Fruit fly (Drosophila melanogaster) whole organism, adult: Measurements from ENCODE around the gene brm.

Source experiments
- CG11617 ChIP-seq: fragments of 200-800 bp; sonication (Bioruptor generic); optimal IDR thresholded peaks from 2 replicates; lab custom pipeline; 2017; ENCODE audit warnings: mild to moderate bottlenecking, missing biosample characterization, missing genetic modification reagents, missing genetic modification characterization
- CG12768 ChIP-seq: fragments of 200-800 bp; sonication (Bioruptor generic); optimal IDR thresholded peaks from 2 replicates; lab custom pipeline; 2017; ENCODE audit warnings: missing biosample characterization, missing genetic modification characterization, mild to moderate bottlenecking, moderate library complexity, missing genetic modification reagents
- CG14711 ChIP-seq: fragments of 200-800 bp; sonication (Bioruptor generic); optimal IDR thresholded peaks from 2 replicates; lab custom pipeline; 2018; ENCODE audit warnings: missing biosample characterization, mild to moderate bottlenecking, missing genetic modification characterization, moderate library complexity
- CG1620 ChIP-seq: fragments of 200-800 bp; sonication (Bioruptor generic); optimal IDR thresholded peaks from 2 replicates; lab custom pipeline; 2016; ENCODE audit warnings: missing biosample characterization, missing genetic modification characterization
- CG33017 ChIP-seq: fragments of 200-800 bp; sonication (Bioruptor generic); optimal IDR thresholded peaks from 2 replicates; lab custom pipeline; 2018; ENCODE audit warnings: missing biosample characterization, mild to moderate bottlenecking, missing genetic modification characterization, moderate library complexity
- CG5204 ChIP-seq: fragments of 200-800 bp; sonication (Bioruptor generic); optimal IDR thresholded peaks from 2 replicates; lab custom pipeline; 2016; ENCODE audit warnings: missing biosample characterization, missing genetic modification characterization
- CG7045 ChIP-seq: fragments of 200-800 bp; sonication (Bioruptor generic); optimal IDR thresholded peaks from 2 replicates; lab custom pipeline; 2017; ENCODE audit warnings: missing biosample characterization, mild to moderate bottlenecking, missing genetic modification characterization
- CG7101 ChIP-seq: fragments of 200-800 bp; sonication (Bioruptor generic); optimal IDR thresholded peaks from 2 replicates; lab custom pipeline; 2018; ENCODE audit warnings: missing biosample characterization, mild to moderate bottlenecking, missing genetic modification characterization, moderate library complexity
- Clk ChIP-seq: fragments of 200-800 bp; sonication (Bioruptor generic); optimal IDR thresholded peaks from 2 replicates; lab custom pipeline; 2017; ENCODE audit warnings: missing biosample characterization, missing genetic modification characterization
- Crg-1 ChIP-seq: fragments of 200-800 bp; sonication (Bioruptor generic); optimal IDR thresholded peaks from 2 replicates; lab custom pipeline; 2016; ENCODE audit warnings: missing biosample characterization, missing genetic modification characterization
- Hr96 ChIP-seq: fragments of 200-800 bp; sonication (Bioruptor generic); optimal IDR thresholded peaks from 2 replicates; lab custom pipeline; 2016; ENCODE audit warnings: missing biosample characterization, missing genetic modification characterization
- Mnt ChIP-seq: fragments of 200-800 bp; sonication (Bioruptor generic); optimal IDR thresholded peaks from 2 replicates; lab custom pipeline; 2016; ENCODE audit warnings: missing biosample characterization, mild to moderate bottlenecking, missing genetic modification characterization
- bab1 ChIP-seq: fragments of 200-800 bp; sonication (Bioruptor generic); optimal IDR thresholded peaks from 3 replicates; lab custom pipeline; 2019; ENCODE audit warnings: missing biosample characterization, mild to moderate bottlenecking, missing genetic modification characterization, moderate library complexity
- cic ChIP-seq: fragments of 200-800 bp; sonication (Bioruptor generic); optimal IDR thresholded peaks from 2 replicates; lab custom pipeline; 2017; ENCODE audit warnings: missing biosample characterization, mild to moderate bottlenecking, missing genetic modification characterization, moderate library complexity
- cnc ChIP-seq, 2 experiments: fragments of >200 bp; optimal IDR thresholded peaks; 2 replicates each; lab custom pipeline; 2017
- kay ChIP-seq: fragments of 200-800 bp; sonication (Bioruptor generic); peaks from one replicate; lab custom pipeline; 2016; ENCODE audit warnings: missing biosample characterization, missing genetic modification characterization, borderline replicate concordance
- ovo ChIP-seq: fragments of 200-800 bp; sonication (Bioruptor generic); optimal IDR thresholded peaks from 2 replicates; lab custom pipeline; 2016; ENCODE audit warnings: missing biosample characterization, missing genetic modification characterization
- pad ChIP-seq: fragments of 200-800 bp; sonication (Bioruptor generic); optimal IDR thresholded peaks from 3 replicates; lab custom pipeline; 2017; ENCODE audit warnings: missing biosample characterization, missing genetic modification characterization, mild to moderate bottlenecking, moderate library complexity, missing genetic modification reagents
- tj ChIP-seq: fragments of 200-800 bp; sonication (Bioruptor generic); optimal IDR thresholded peaks from 3 replicates; lab custom pipeline; 2017; ENCODE audit warnings: missing biosample characterization, mild to moderate bottlenecking, missing genetic modification characterization, moderate library complexity
- toe ChIP-seq: fragments of 200-800 bp; sonication (Bioruptor generic); optimal IDR thresholded peaks from 2 replicates; lab custom pipeline; 2016; ENCODE audit warnings: missing biosample characterization, missing genetic modification characterization

brm gene

dm6 chr3L:16017528-16018250, 35.0 kb upstream of the brm start:
- TF ChIP-seq Crg-1 (GFP tag; lab: Kevin White, UChicago): no peak
- no peak for TF ChIP-seq Clk (GFP tag; lab: Kevin White, UChicago)
- TF ChIP-seq Hr96 (GFP tag; lab: Kevin White, UChicago): no peak
- TF ChIP-seq CG11617 (GFP tag; lab: Kevin White, UChicago): no peak
- TF ChIP-seq tj: no peak
- no peak for TF ChIP-seq CG1620 (GFP tag; lab: Kevin White, UChicago)
- no peak for TF ChIP-seq toe (GFP tag; lab: Kevin White, UChicago)
- TF ChIP-seq cic (GFP tag; lab: Kevin White, UChicago): no peak
- no peak for TF ChIP-seq CG7045 (GFP tag; lab: Kevin White, UChicago)
- TF ChIP-seq CG14711 (tag; lab: Kevin White, UChicago): no peak
- no peak for TF ChIP-seq ovo (GFP tag; lab: Kevin White, UChicago)
- TF ChIP-seq kay (GFP tag; lab: Kevin White, UChicago): no peak
- TF ChIP-seq pad: no peak
- TF ChIP-seq bab1 (GFP tag; lab: Kevin White, UChicago): no peak
- no peak for TF ChIP-seq CG33017

DNA sequence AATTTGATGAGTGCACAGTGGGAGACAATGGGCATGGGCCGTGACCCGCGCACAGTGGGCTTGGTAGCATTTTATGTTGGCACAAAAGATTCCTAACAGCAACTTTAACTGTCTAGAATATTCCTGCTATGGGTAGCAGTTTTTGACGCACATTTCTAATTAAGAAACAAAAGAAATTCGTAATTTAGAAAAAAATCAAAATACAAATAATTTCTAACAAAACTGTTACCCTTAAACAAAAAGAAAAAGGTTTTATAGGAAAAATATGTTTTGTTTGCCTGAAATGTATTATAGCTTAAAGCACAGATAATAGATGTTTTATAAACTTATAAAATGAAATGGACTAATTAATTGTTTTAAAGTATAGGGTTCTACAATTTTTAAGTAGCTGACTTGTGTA, 34.2 kb upstream of the brm start:
- TF ChIP-seq CG11617 (GFP tag; lab: Kevin White, UChicago): no peak
- no peak for TF ChIP-seq CG14711 (tag; lab: Kevin White, UChicago)
- no peak for TF ChIP-seq tj

DNA sequence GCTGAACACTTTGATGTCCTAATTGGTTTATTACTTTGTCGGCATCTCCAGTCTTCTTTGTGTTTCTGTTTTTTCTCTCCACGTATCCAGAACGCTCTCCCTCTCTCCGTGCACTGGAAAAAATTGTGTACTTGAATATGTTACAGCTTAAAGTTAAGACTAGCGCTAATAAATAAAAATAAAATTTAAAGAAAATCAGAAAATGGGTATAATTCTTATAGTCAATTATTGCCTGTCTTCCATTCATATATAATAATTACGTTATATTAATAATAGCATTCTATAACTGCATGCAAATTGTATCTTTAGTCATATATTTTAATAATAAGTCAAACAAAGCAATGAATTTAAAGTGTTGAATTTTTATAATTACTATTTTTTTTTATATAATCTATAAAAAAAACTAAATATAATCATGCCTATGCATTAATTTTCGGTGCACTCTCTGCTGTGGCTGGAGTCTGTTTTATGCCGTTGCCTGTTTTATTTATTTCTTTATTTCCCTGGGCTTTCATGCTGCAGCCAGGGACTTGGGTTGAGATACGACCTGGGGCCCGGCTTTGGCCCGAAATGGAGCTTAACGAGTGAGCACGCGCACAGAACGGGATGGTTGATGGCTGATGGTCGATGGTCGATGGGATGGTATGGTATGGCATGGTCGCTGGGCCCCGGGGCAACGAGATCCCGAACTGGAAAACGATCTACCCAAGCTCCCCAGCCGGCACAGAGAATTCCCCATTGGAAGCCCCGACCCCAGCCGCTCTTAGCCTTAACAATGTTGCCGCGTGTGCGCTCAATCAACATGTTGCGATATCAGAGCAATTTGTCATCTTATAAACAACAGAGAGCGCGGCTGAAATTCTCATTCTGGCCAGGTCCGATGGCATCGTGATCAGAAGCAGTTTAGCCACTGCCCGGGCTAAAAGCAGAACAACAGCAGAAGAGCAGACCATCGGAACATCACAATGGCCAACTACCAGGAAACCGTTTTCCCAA, 33.4 kb upstream of the brm start:
- TF ChIP-seq pad: no peak
- no peak for TF ChIP-seq Hr96 (GFP tag; lab: Kevin White, UChicago)
- no peak for TF ChIP-seq CG7101 (tag; lab: Kevin White, UChicago)
- TF ChIP-seq Mnt (GFP tag; lab: Kevin White, UChicago): no peak
- TF ChIP-seq cnc (optimal IDR thresholded peaks at IDR 0.05; lab: Kevin White, UChicago): no peak
- TF ChIP-seq CG33017: no peak
- TF ChIP-seq Clk (GFP tag; lab: Kevin White, UChicago): no peak
- no peak for TF ChIP-seq toe (GFP tag; lab: Kevin White, UChicago)
- TF ChIP-seq CG11617 (GFP tag; lab: Kevin White, UChicago): no peak
- TF ChIP-seq CG7045 (GFP tag; lab: Kevin White, UChicago): no peak
- no peak for TF ChIP-seq Crg-1 (GFP tag; lab: Kevin White, UChicago)
- no peak for TF ChIP-seq CG14711 (tag; lab: Kevin White, UChicago)
- no peak for TF ChIP-seq cic (GFP tag; lab: Kevin White, UChicago)
- TF ChIP-seq CG12768 (GFP tag; lab: Kevin White, UChicago): no peak
- TF ChIP-seq kay (GFP tag; lab: Kevin White, UChicago): no peak
- no peak for TF ChIP-seq CG1620 (GFP tag; lab: Kevin White, UChicago)
- no peak for TF ChIP-seq tj
- no peak for TF ChIP-seq CG5204
- TF ChIP-seq bab1 (GFP tag; lab: Kevin White, UChicago): no peak

DNA sequence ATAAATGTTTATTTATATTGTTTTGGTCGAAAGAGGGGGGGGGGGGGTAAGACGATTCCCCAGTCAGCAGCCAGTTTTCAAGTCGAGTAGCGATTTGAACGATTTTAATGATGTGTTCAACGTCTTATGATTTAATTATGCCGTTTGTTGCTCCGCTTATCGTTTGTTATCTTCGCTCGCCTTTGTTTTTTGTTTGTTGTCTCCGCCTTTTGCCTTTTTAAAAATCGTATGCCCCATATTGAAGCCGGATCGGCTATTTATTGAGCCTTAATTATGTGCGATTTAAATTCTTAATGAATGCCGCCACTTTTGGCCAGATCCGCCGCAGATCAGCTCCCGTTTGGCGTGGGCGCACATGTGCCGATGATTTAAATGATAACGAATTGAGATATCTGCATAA, 31.8 kb upstream of the brm start:
- TF ChIP-seq CG7101 (tag; lab: Kevin White, UChicago) (no peak), pad (no peak), tj (no peak), CG5204 (no peak), ovo (GFP tag; lab: Kevin White, UChicago) (no peak), CG7045 (GFP tag; lab: Kevin White, UChicago) (no peak), Clk (GFP tag; lab: Kevin White, UChicago) (no peak), CG14711 (tag; lab: Kevin White, UChicago) (no peak), CG1620 (GFP tag; lab: Kevin White, UChicago) (no peak), CG12768 (GFP tag; lab: Kevin White, UChicago) (no peak), Hr96 (GFP tag; lab: Kevin White, UChicago) (no peak), cic (GFP tag; lab: Kevin White, UChicago) (no peak), CG33017 (no peak), toe (GFP tag; lab: Kevin White, UChicago) (no peak), cnc (optimal IDR thresholded peaks at IDR 0.05; lab: Kevin White, UChicago) (no peak), bab1 (GFP tag; lab: Kevin White, UChicago) (no peak), kay (GFP tag; lab: Kevin White, UChicago) (no peak), CG11617 (GFP tag; lab: Kevin White, UChicago) (no peak), Mnt (GFP tag; lab: Kevin White, UChicago) (no peak)

DNA sequence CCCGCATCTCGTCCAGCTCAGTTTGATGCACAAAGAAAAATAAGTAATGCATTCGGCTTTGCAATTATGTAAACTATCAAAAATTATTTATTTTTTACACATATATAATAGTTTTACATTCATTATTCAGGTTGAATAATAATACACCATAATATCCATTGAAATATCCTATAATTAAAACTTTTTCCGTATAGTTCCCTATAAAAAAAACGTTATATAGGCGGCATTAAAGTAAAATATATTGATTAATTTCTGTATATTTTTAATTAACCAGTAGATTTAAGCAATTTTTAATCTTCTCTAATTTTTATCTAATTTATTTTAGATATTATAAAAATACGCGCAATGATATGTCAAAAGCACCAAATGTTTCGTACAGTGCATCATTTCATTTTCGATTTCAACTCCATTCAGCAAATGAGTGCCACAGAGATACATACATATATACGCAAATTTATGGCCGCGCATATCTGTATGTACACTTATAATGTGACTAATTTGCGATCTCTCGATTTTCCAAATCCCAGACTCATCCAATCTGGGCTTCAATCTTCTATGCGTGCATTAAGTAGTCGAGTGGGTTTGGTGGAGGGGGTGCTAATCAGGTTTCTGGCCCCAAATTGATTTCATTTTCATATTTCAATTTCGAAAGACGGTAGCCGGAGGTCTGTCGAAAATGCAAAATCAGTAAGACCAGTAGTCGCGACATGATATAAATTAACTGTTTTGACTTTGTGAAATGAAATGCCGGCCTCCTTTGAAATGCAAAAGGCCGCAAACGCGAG, 30.7 kb upstream of the brm start:
- no peak for TF ChIP-seq pad
- TF ChIP-seq cnc (optimal IDR thresholded peaks at IDR 0.05; lab: Kevin White, UChicago): no peak
- no peak for TF ChIP-seq ovo (GFP tag; lab: Kevin White, UChicago)
- TF ChIP-seq bab1 (GFP tag; lab: Kevin White, UChicago): no peak
- TF ChIP-seq toe (GFP tag; lab: Kevin White, UChicago): no peak
- no peak for TF ChIP-seq Clk (GFP tag; lab: Kevin White, UChicago)
- TF ChIP-seq CG12768 (GFP tag; lab: Kevin White, UChicago): no peak
- no peak for TF ChIP-seq CG11617 (GFP tag; lab: Kevin White, UChicago)
- no peak for TF ChIP-seq CG5204
- no peak for TF ChIP-seq CG33017
- no peak for TF ChIP-seq Hr96 (GFP tag; lab: Kevin White, UChicago)
- no peak for TF ChIP-seq CG7045 (GFP tag; lab: Kevin White, UChicago)
- no peak for TF ChIP-seq tj
